Worm (Caenorhabditis elegans): ENCODE measurements around the gene gcy-34.

DNA sequence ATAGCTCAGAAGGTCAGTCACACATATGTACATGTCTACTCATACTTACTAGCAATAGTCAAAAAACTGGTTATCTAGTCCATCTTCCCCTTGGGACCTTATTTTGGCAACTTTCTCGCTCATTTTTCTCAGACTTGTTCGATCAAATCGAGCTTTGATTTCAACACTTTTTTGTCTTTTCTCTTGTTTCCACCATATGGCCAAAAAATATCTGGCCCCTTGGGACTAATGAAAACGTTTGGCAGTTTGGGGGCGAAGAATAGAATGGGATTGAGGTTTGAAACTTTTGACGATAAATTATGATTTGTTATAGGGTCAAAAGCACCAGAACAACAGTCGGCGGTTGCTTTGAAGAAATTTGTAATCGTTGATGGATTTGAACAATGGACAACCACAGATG is 33.3 kb downstream of the gcy-34 start:
- no peak for TF ChIP-seq ama-1 (optimal IDR thresholded peaks at IDR 0.05)
- TF ChIP-seq nhr-25 (tag; optimal IDR thresholded peaks at IDR 0.05), result no peak
- TF ChIP-seq pha-4 (tag; optimal IDR thresholded peaks at IDR 0.05), result no peak
- TF ChIP-seq nhr-237 (tag; optimal IDR thresholded peaks at IDR 0.05), result no peak
- TF ChIP-seq ceh-82 (tag; optimal IDR thresholded peaks at IDR 0.05), result no peak
- TF ChIP-seq elt-3 (tag; optimal IDR thresholded peaks at IDR 0.05), result no peak
- TF ChIP-seq nhr-28 (tag; optimal IDR thresholded peaks at IDR 0.05), result no peak
- no peak for TF ChIP-seq tbx-2 (tag; optimal IDR thresholded peaks at IDR 0.05)
- no peak for TF ChIP-seq fkh-2 (tag; optimal IDR thresholded peaks at IDR 0.05)
- TF ChIP-seq unc-62 (GFP tag; optimal IDR thresholded peaks at IDR 0.05), result no peak
- no peak for TF ChIP-seq pqm-1 (tag; optimal IDR thresholded peaks at IDR 0.05)
